Worm (Caenorhabditis elegans) whole organism, L4/young adult: ENCODE measurements around the gene unc-68.

Experiments
- W03F9.2 ChIP-seq: fragments of 150-350 bp; optimal IDR thresholded peaks from 2 replicates; lab custom pipeline; 2014; ENCODE audit warnings: missing biosample characterization, missing genetic modification characterization
- dao-5 ChIP-seq: sonication (generic microtip); optimal IDR thresholded peaks from 2 replicates; lab custom pipeline; 2016; ENCODE audit warnings: missing genotype, missing genetic modification characterization, moderate library complexity, missing compliant biosample characterization
- him-1 ChIP-seq: sonication (generic microtip); optimal IDR thresholded peaks from 2 replicates; lab custom pipeline; 2016; ENCODE audit warnings: missing genotype, missing genetic modification reagents, missing genetic modification characterization, missing compliant biosample characterization

Gene unc-68

ce11 chrV:6901943-6902549, 26.8 kb downstream of the unc-68 start:
- no peak for TF ChIP-seq W03F9.2 (tag; lab: Kevin White, UChicago)
- no peak for TF ChIP-seq him-1
- TF ChIP-seq dao-5 = no peak

ce11 chrV:6900814-6901592, 27.8 kb downstream of the unc-68 start:
- TF ChIP-seq him-1 (no peak), W03F9.2 (tag; lab: Kevin White, UChicago) (no peak), dao-5 (no peak)

ce11 chrV:6900173-6900638, 28.6 kb downstream of the unc-68 start, which contains the start of gene odc-1:
odc-1 (minus strand) TSS chrV:6900223.
- TF ChIP-seq him-1 = no peak
- TF ChIP-seq W03F9.2 (tag; lab: Kevin White, UChicago) = no peak
- TF ChIP-seq dao-5 = no peak

DNA sequence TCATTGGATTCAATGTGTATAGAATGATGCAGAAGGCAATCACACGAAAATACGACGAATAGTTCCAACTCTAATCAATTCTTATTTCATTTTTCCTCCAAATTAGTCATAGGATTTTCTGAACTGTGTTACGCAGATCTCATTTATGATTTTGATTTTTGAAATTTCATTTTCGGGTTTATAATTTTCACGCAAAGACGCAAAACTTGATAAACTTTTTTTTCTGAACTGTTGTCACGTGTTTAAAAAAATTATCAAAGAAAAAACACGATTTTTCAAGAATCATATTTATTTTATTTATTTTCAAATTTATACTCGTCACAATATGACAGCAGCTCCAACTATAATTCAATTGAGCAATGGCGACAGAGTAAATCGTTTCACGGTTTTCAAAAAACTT, 32.1 kb downstream of the unc-68 start, which contains the start of gene K11C4.1:
Gene K11C4.1, plus strand, starts transcription at position 301 of the 400 bp plus-strand sequence.
- TF ChIP-seq W03F9.2 (tag; lab: Kevin White, UChicago) = no peak
- TF ChIP-seq dao-5 = no peak
- TF ChIP-seq him-1 = no peak

ce11 chrV:6894778-6895177, 34.1 kb downstream of the unc-68 start, which contains the start of gene K11C4.2:
K11C4.2 (plus strand) TSS chrV:6895078.
- no peak for TF ChIP-seq him-1

DNA sequence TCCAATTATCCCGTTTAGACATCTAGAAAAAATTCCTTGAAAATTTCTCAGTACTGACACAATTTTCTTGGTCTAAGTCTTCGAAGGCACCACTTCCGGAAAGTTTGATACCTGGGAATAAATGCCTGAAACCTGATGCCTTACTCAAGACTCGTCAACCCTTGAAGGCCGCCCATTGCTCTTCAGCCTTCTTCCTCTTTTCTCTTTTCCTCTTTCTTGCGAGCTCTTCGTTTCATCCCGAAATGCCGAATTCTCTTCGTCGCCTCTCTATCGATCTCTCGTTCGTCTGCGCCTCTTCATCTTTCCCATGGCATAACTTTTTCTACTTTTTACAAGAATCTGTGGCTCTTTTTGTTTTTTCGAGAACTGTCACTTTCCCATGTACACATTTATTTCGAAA, 35.2 kb downstream of the unc-68 start:
- TF ChIP-seq him-1 (peak; percentile 33), W03F9.2 (tag; lab: Kevin White, UChicago) (no peak), dao-5 (no peak)

DNA sequence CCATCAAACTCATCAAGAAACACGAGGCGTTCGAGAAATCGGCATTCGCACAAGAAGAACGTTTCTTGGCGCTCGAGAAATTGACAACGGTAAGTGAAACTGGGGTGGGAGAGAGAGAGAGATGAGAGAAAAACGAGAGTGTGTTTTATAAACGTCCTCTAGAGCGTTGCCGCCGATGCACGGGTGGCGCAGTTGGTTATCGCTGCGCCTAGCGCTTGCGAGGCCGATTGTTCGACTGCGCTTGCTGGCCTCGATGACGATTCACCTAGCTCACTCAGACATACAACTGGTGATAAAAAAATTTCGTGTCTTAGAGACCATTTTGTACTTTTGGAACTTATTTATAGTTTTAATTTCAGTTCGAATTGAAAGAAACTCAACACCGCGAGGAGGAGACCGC, 40.0 kb downstream of the unc-68 start:
- no peak for TF ChIP-seq W03F9.2 (tag; lab: Kevin White, UChicago)
- TF ChIP-seq dao-5 = peak; percentile 86
- peak; percentile 84 for TF ChIP-seq him-1

DNA sequence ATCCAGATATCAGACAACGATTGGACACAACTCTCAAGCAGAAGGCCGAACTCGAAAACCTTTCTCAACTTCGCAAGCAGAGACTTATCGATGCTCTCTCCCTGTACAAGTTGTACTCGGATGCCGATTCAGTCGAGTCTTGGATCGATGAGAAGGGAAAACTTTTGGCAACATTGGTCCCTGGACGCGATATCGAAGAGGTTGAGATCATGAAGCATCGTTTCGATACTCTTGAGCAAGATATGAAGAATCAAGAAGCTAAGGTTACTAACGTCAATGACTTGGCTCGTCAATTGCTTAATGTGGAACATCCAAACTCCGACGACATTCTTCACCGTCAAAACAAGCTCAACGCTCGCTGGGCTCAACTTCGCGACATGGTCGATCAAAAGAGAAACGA, 43.8 kb downstream of the unc-68 start:
- TF ChIP-seq W03F9.2 (tag; lab: Kevin White, UChicago) (no peak), dao-5 (no peak), him-1 (no peak)

ce11 chrV:6882452-6882939, 46.3 kb downstream of the unc-68 start:
- TF ChIP-seq W03F9.2 (tag; lab: Kevin White, UChicago) = no peak
- TF ChIP-seq dao-5 = no peak
- TF ChIP-seq him-1 = no peak

DNA sequence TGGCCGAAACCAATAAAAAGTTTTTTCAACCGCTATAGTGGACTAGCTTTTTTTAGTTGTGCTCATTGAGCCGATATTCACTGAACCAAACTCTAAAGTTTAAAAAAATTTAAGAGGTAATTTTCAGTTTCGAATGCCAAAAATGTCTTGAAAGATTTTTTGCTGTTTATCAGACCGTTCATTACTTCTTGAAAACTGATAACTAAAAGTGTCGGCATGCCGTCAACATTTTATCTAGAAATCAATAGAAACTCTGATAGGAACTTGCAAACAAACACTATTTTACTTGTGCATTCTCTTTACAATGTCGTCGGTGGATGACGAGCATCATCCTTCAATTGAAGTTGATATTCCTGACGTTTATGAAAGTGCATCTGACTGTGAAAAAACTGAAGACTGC, 47.1 kb downstream of the unc-68 start:
- TF ChIP-seq W03F9.2 (tag; lab: Kevin White, UChicago) (no peak), dao-5 (no peak), him-1 (no peak)

ce11 chrV:6881038-6881437, 47.8 kb downstream of the unc-68 start, which contains the start of gene unc-70:
unc-70 (plus strand) TSS chrV:6881338.
- TF ChIP-seq W03F9.2 (tag; lab: Kevin White, UChicago) (no peak), dao-5 (no peak), him-1 (peak; percentile 4)

- TF ChIP-seq W03F9.2 (tag; lab: Kevin White, UChicago) (no peak), dao-5 (no peak), him-1 (peak; percentile 44)
Observed at ce11 chrV:6880623-6881022, 48.2 kb downstream of the unc-68 start.

- no peak for TF ChIP-seq dao-5
- peak; percentile 70 for TF ChIP-seq him-1
- no peak for TF ChIP-seq W03F9.2 (tag; lab: Kevin White, UChicago)
Observed at ce11 chrV:6879490-6879889, 49.3 kb downstream of the unc-68 start.

DNA sequence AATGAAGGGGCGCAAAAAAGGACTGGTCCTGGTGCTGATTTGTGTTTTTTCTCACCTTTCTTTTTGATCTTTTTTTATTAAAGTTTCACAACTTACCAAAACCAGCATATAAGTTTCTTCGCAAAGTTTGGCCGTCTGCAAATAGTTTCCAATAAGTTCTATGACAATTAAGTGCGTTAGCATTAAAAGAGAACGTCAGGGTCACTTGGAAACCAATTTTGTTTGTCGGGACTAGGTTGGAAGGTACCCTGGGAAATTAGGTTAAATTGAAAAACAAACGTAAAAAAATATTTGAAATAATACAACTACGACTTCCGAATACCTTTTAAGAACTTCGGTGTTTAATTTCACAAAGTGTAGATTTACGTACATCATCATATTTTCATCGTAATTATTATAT, 50.3 kb downstream of the unc-68 start:
- TF ChIP-seq W03F9.2 (tag; lab: Kevin White, UChicago) (no peak), dao-5 (no peak), him-1 (no peak)
